Fruit fly (Drosophila melanogaster): ENCODE results near the gene CG33543.
A peak's percentile ranks its signal among the peaks of the same experiment; 100 is the strongest.

Gene CG33543

DNA sequence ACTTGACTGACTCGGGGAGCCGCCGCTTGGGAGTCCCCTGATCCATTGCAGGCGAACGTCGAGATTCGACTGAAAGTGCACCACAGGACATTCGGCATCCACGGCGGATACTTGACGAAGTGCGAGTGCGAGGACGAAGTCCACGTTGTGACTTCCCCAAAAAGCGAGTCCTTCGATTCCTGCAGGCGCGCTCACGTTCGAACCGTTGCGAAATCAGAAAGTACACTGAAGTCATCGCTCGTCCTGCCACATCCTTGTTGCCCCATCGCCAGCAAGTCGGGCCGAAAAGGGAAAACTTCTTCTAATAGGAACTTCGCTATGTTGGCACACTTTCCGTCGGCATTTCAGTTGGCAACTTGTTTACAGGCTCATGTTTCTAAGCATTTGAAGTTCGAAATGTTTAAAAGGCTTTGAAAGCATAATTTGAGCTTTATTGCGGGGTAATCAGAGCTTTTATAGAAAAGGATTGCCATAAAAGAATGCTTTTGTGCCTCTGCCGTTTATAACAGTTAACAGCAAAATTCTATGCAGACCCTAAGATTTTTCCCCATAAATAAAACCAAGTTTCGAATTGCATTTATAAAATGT, at the start of gene CG33543:
Gene CG33543, minus strand, starts transcription at position 232 of the 588 bp plus-strand sequence.
- TF ChIP-seq acj6 (GFP tag; optimal IDR thresholded peaks at IDR 0.05), result no peak
- TF ChIP-seq Hr4 (GFP tag; optimal IDR thresholded peaks at IDR 0.05), result no peak
- no peak for TF ChIP-seq eg (GFP tag; IDR thresholded peaks at IDR 0.05)
- no peak for TF ChIP-seq CG10631 (GFP tag; optimal IDR thresholded peaks at IDR 0.05)
- no peak for TF ChIP-seq fd59A (GFP tag; optimal IDR thresholded peaks at IDR 0.05)
- no peak for TF ChIP-seq CG6808 (GFP tag; optimal IDR thresholded peaks at IDR 0.05)
- no peak for TF ChIP-seq OdsH (GFP tag; optimal IDR thresholded peaks at IDR 0.05)
- TF ChIP-seq spab (GFP tag; optimal IDR thresholded peaks at IDR 0.05), result no peak
- TF ChIP-seq Hr38 (GFP tag; optimal IDR thresholded peaks at IDR 0.05), result no peak
- TF ChIP-seq vri (GFP tag; optimal IDR thresholded peaks at IDR 0.05), result no peak
- no peak for TF ChIP-seq net (GFP tag; optimal IDR thresholded peaks at IDR 0.05)

DNA sequence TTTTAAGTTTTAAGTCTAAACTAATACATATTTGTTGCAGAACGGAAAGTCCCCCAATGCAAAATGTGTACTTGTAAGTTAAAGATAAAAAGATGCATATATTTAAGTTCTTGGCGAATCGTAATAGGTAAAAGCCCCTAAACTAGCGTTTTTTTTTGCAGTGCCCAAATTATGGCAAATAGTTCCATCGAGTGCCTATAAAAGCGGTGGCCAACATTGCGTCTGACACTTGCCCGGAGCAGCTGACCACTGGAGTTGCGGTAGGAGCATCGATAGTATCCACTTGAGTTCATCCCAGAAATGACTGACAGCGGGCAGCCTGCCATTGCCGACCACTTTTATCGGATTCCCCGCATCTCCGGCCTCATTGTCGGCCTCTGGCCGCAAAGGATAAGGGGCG, 48.2 kb upstream of the CG33543 start, which contains the start of gene Or22c:
Gene Or22c, plus strand, starts transcription at position 301 of the 400 bp plus-strand sequence.
- no peak for TF ChIP-seq CG15336 (GFP tag; IDR thresholded peaks at IDR 0.05)
- TF ChIP-seq CG8119 (GFP tag; IDR thresholded peaks at IDR 0.05), result no peak
- no peak for TF ChIP-seq vri (GFP tag; optimal IDR thresholded peaks at IDR 0.05)

DNA sequence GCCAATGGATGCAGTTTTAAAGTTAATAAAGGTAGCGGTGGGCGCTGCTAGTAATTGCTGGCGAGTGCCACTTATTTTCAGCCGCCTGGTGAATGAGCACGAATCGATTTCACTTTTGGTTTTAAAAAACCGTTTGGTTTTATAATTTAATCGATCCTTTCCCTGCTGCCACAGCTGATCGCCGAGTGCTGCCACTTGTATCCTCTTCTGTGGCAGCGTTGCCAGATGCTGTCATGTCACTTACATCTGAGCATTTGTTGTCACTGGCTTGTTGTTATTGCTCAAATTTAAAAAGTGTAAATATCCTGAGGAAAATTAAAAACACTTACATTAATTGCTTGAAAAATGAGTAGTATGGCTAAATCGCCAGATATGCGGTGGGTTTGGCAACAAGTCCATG, 39.2 kb upstream of the CG33543 start, which contains the start of gene Kebab:
Gene Kebab, plus strand, starts transcription at position 230 of the 400 bp plus-strand sequence.
- TF ChIP-seq CG9139 (GFP tag; optimal IDR thresholded peaks at IDR 0.05) (no peak), achi (GFP tag; optimal IDR thresholded peaks at IDR 0.05) (peak; percentile 99), Blimp-1 (GFP tag; optimal IDR thresholded peaks at IDR 0.05) (peak; percentile 42)

DNA sequence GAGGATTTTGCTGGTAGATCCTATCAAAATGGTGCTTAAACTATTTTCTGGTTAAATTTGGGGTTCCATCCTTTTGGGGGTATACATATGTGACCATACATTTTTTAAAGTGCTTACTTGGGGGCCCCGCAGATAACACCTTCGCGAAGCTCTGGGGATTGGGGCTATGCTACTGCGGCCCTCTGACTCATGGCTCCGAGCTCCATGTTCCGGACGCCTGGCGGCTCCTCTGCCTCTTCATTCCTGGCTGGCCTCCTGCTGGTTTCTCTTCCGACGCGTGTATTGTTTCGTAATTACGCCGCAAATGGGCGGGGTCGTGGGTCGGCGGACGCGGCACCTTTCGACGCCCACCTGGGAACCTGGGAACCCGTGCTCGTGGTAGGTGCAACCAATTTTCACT, 38.7 kb upstream of the CG33543 start:
- TF ChIP-seq CG6163 (GFP tag; IDR thresholded peaks at IDR 0.05) (no peak), Sox15 (GFP tag; optimal IDR thresholded peaks at IDR 0.05) (no peak), CG11762 (GFP tag; optimal IDR thresholded peaks at IDR 0.05; ENCODE audit: insufficient read depth) (no peak), OdsH (GFP tag; optimal IDR thresholded peaks at IDR 0.05) (no peak), CG10631 (GFP tag; optimal IDR thresholded peaks at IDR 0.05) (no peak), CG11294 (GFP tag; IDR thresholded peaks at IDR 0.05) (no peak), net (GFP tag; optimal IDR thresholded peaks at IDR 0.05) (no peak), CG8632 (GFP tag; optimal IDR thresholded peaks at IDR 0.05) (no peak)

DNA sequence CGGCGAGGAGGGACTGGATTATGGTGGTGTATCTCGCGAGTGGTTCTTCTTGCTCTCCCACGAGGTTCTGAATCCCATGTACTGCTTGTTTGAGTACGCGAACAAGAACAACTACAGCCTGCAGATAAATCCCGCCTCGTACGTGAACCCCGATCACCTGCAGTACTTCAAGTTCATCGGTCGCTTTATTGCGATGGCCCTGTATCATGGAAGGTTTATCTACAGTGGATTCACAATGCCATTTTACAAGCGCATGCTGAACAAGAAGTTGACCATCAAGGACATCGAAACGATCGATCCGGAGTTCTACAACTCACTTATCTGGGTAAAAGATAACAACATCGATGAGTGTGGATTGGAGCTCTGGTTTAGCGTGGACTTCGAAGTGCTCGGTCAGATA, 36.0 kb upstream of the CG33543 start:
- TF ChIP-seq CG4318 (GFP tag; optimal IDR thresholded peaks at IDR 0.05) (no peak), CG6163 (GFP tag; IDR thresholded peaks at IDR 0.05) (no peak), vri (GFP tag; optimal IDR thresholded peaks at IDR 0.05) (no peak), pdm3 (GFP tag; optimal IDR thresholded peaks at IDR 0.05) (no peak), svp (GFP tag) (peak; percentile 56)

DNA sequence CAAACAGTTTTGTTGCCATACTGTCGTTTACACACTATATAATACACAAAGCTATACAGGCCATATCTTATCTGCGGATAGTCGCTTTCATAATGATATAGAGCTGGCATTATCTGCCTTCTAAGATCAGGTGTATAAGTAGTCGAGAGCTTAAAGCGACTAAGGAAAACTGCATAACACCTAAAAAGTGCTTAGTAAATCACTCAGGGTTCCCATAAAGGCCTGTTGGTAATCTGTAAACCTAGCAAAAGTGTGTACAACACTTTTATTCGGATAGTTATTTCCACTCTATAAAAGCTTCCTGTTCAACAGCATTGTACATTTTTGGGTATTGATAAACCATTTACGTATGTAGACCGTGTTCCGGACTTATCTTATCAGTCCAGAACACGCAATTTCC, 33.3 kb upstream of the CG33543 start:
- TF ChIP-seq CG6792 (GFP tag; optimal IDR thresholded peaks at IDR 0.05), result no peak
- TF ChIP-seq Ets96B (tag; optimal IDR thresholded peaks at IDR 0.05), result no peak
- peak; percentile 42 for TF ChIP-seq vri (GFP tag; optimal IDR thresholded peaks at IDR 0.05)

DNA sequence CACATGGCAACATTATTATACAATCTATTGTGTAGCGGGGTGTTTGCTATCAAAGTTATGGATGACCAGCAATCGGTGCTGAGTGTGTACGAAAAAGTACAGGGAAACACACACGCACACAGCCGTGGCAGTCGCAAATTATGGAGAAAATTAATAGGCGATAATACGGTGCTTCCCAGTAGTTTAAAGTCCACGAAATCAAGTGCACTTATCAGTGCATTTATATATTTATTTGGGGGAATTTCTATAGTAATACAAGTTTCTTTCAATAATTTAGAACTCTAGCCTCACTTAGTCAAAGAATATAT, 32.8 kb upstream of the CG33543 start:
- TF ChIP-seq vri (GFP tag; optimal IDR thresholded peaks at IDR 0.05) (peak; percentile 89), dsx (GFP tag; optimal IDR thresholded peaks at IDR 0.05; ENCODE audit: poor library complexity, severe bottlenecking) (no peak)
